Fruit fly (Drosophila melanogaster): ENCODE measurements around the gene tna.
A peak's percentile ranks its signal among the peaks of the same experiment; 100 is the strongest.

tna gene

DNA sequence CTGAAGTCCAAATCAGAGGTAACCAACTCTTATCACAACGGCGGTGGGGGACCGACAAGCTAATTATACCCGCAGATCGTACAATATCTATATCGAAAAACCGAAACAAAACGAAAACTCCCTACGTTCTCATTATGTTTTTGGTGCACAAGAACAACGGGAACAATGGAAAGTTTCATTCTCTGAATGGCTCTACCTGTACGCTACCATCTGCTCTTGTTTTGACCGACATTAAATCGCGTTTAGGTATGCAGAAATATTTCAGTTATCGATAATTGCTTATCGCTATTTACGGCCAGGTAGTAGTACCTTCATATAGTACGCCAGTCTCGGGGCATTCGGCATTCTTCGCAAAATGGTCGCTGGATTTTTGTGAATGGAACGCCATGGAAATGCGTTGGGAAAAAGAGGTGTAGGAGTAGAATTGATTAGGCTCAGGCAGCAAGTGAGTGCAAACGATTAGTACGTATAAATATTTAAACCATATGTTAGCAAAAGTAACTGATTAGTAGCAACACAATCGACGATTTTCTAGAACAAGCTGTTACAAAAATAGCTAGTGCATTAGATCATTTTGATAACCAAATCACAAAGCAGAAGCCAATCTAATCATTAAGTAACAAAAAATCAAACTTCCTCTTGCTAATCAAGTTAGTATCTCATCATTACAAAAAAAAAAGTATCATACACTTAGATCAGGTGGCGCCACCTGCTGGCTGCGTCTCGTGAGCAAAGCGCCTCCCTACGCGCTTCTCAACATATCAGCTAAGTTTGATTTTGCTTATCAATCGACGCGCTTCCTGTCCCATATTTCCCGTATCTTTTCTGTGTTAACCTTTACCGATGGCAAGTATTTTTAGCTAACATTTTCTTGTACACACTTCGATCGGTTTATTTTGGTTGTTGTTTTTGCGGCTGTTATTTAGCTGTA is 27.5 kb downstream of the tna start (continued):
- TF ChIP-seq YL-1 (GFP tag; optimal IDR thresholded peaks at IDR 0.05) (no peak), D (optimal IDR thresholded peaks at IDR 0.05) (peak; percentile 78), D (GFP tag; optimal IDR thresholded peaks at IDR 0.05) (no peak), CG14710 (tag; optimal IDR thresholded peaks at IDR 0.05) (no peak), CG4730 (GFP tag; IDR thresholded peaks at IDR 0.05) (no peak), Max (GFP tag; optimal IDR thresholded peaks at IDR 0.05) (no peak), grn (GFP tag; optimal IDR thresholded peaks at IDR 0.05) (peak; percentile 74), ara (GFP tag; IDR thresholded peaks at IDR 0.05) (0 out of 2 replicates have a peak, but pooled peaks have one; percentile 26)

DNA sequence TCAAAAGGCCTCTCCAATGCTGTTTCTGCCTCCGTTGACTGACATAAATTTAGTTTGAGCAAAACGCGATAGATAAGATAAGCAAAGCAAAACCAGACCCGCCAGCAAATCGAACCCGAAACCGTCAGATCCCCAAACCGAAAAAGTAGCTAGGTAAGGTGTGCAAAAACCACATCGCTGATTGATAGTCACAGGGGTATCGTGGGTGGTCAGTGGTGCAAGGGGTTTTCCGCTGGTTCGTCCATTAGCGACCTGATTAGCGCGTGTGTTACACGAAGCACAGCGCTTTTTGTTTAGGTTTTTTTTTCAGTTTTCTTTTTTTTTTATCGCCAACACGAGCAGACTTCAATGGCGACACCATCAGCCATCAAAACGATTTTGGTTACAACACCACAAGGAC is 28.6 kb downstream of the tna start:
- TF ChIP-seq exex (tag; optimal IDR thresholded peaks at IDR 0.05) (peak; percentile 71), Hey (tag; optimal IDR thresholded peaks at IDR 0.05) (peak; percentile 2), wek (GFP tag; optimal IDR thresholded peaks at IDR 0.05) (no peak), CG15479 (GFP tag; optimal IDR thresholded peaks at IDR 0.05) (peak; percentile 7), ranshi (GFP tag; IDR thresholded peaks at IDR 0.05) (no peak), onecut (GFP tag; IDR thresholded peaks at IDR 0.05) (no peak), fd102C (GFP tag; optimal IDR thresholded peaks at IDR 0.05) (no peak), row (GFP tag; IDR thresholded peaks at IDR 0.05) (0 out of 3 replicates have a peak, but pooled peaks have one; percentile 17), chif (GFP tag; optimal IDR thresholded peaks at IDR 0.05) (no peak), CrebB (tag; optimal IDR thresholded peaks at IDR 0.05) (no peak), CG10959 (GFP tag; IDR thresholded peaks at IDR 0.05) (no peak), CG6175 (GFP tag; IDR thresholded peaks at IDR 0.05) (0 out of 3 replicates have a peak, but pooled peaks have one; percentile 41), CG16863 (GFP tag; optimal IDR thresholded peaks at IDR 0.05) (no peak), Dll (GFP tag; IDR thresholded peaks at IDR 0.05; ENCODE audit: partially characterized antibody) (no peak), sug (tag; optimal IDR thresholded peaks at IDR 0.05) (peak; percentile 82), rib (GFP tag; IDR thresholded peaks at IDR 0.05) (peak; percentile 54; the same call in 1 of the 2 replicates), crol (GFP tag; IDR thresholded peaks at IDR 0.05) (peak; percentile 66), Aef1 (GFP tag; IDR thresholded peaks at IDR 0.05) (no peak), CG10543 (GFP tag; optimal IDR thresholded peaks at IDR 0.05) (peak; percentile 33), GATAe (GFP tag; conservative IDR thresholded peaks at IDR 0.05) (peak; percentile 72), Med (GFP tag) (peak; percentile 58), cwo (GFP tag; optimal IDR thresholded peaks at IDR 0.05) (peak; percentile 61), lab (GFP tag; optimal IDR thresholded peaks at IDR 0.05) (peak; percentile 18), mirr (GFP tag; optimal IDR thresholded peaks at IDR 0.05) (peak; percentile 29), HmgZ (tag; optimal IDR thresholded peaks at IDR 0.05) (peak; percentile 32), otp (GFP tag; IDR thresholded peaks at IDR 0.05) (0 out of 3 replicates have a peak, but pooled peaks have one; percentile 26)

DNA sequence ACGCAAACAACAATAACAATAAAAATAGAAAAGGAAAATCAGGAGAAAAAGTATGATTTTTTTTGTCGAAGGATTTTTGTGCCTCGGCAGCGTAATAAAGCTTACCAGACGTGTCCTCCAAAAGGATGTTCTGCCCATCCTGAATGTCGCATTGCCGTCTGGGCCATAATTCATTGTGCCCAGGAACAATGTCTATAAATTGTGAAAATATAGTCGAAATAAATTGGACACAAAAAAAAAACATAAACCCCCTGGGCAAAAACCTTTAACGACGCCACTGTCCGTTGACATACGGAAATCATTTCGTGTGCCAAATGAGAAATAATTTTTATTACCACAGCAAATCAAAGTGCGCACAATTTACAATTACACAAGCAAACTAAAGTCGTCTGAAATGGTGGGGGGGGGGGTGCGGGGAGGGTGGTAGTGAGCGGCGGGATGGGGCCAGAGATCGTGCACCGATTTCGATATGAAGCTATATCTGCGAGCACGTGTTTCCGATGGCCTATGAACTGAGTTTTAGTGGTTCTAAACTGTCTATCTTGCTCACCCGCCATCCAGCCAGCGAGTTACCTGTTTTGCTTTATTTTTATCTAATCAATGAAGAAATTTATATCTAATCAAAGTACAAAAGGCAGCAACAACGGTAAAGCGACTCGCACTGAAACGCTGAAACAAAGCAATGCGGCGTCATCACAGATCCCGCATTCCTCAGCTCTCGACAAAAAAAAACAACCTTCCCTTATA is 31.5 kb downstream of the tna start:
- TF ChIP-seq ara (GFP tag; IDR thresholded peaks at IDR 0.05) (no peak), toy (GFP tag; IDR thresholded peaks at IDR 0.05) (no peak), bsh (GFP tag; optimal IDR thresholded peaks at IDR 0.05) (no peak), CG6813 (GFP tag; optimal IDR thresholded peaks at IDR 0.05) (peak; percentile 2), Chrac-16 (GFP tag; optimal IDR thresholded peaks at IDR 0.05) (no peak), CG2116 (GFP tag; optimal IDR thresholded peaks at IDR 0.05) (no peak), org-1 (GFP tag; optimal IDR thresholded peaks at IDR 0.05) (no peak), CG9215 (GFP tag; IDR thresholded peaks at IDR 0.05) (no peak; the same call in 1 of the 2 replicates), Rfx (GFP tag; IDR thresholded peaks at IDR 0.05) (peak; percentile 80), tll (GFP tag; optimal IDR thresholded peaks at IDR 0.05) (no peak), CG15011 (GFP tag; optimal IDR thresholded peaks at IDR 0.05) (peak; percentile 43), CG34224 (GFP tag; IDR thresholded peaks at IDR 0.05; ENCODE audit: partially characterized antibody) (no peak), nmo (GFP tag; optimal IDR thresholded peaks at IDR 0.05) (no peak)

All from whole organism, embryonic.